Fruit fly (Drosophila melanogaster) whole organism, embryonic: ENCODE results near the gene CG6901.

ENCODE experiments used
- B-H1 ChIP-seq: fragments of 200-800 bp; sonication (Bioruptor generic); IDR thresholded peaks from 3 replicates; pipeline ENCODE4 v1.3.6; 2022; ENCODE audit warnings: missing biosample characterization, missing genetic modification characterization
- CG12071 ChIP-seq: fragments of 200-800 bp; sonication (Bioruptor generic); optimal IDR thresholded peaks from 3 replicates; lab custom pipeline; 2018; ENCODE audit warnings: missing biosample characterization, mild to moderate bottlenecking, missing genetic modification characterization
- CG12104 ChIP-seq: fragments of 200-800 bp; sonication (Bioruptor generic); optimal IDR thresholded peaks from 3 replicates; lab custom pipeline; 2016; ENCODE audit warnings: missing biosample characterization, missing genetic modification characterization
- CG2129 ChIP-seq: fragments of 200-800 bp; sonication (Bioruptor generic); IDR thresholded peaks from 2 replicates; pipeline ENCODE4 v1.3.6; 2022; ENCODE audit warnings: missing biosample characterization, missing genetic modification characterization; ENCODE audit not compliant: partially characterized antibody
- CG2712 ChIP-seq: fragments of 200-800 bp; optimal IDR thresholded peaks from 3 replicates; lab custom pipeline; 2019; ENCODE audit warnings: missing biosample characterization, mild to moderate bottlenecking, missing genetic modification characterization, moderate library complexity
- CG3163 ChIP-seq: fragments of 200-800 bp; sonication (Bioruptor generic); optimal IDR thresholded peaks from 3 replicates; lab custom pipeline; 2016; ENCODE audit warnings: missing biosample characterization, missing genetic modification characterization
- CG32532 ChIP-seq: fragments of 200-800 bp; sonication (Bioruptor generic); IDR thresholded peaks from 2 replicates; pipeline ENCODE4 v1.3.6; 2022; ENCODE audit warnings: missing biosample characterization, missing genetic modification characterization
- CG34376 ChIP-seq: fragments of 200-800 bp; sonication (Bioruptor generic); optimal IDR thresholded peaks from 2 replicates; lab custom pipeline; 2018; ENCODE audit warnings: missing biosample characterization, mild to moderate bottlenecking, missing genetic modification characterization
- CG42726 ChIP-seq: fragments of 200-800 bp; sonication (Bioruptor generic); IDR thresholded peaks from 2 replicates; pipeline ENCODE4 v1.3.6; 2022; ENCODE audit warnings: missing biosample characterization, missing genetic modification characterization; ENCODE audit not compliant: partially characterized antibody
- CG6683 ChIP-seq: fragments of 200-800 bp; sonication (Bioruptor generic); optimal IDR thresholded peaks from 2 replicates; lab custom pipeline; 2017; ENCODE audit warnings: missing biosample characterization, mild to moderate bottlenecking, missing genetic modification characterization, missing genetic modification reagents
- CG7372 ChIP-seq: fragments of 200-800 bp; sonication (Bioruptor generic); IDR thresholded peaks from 2 replicates; pipeline ENCODE4 v1.3.6; 2022; ENCODE audit warnings: missing biosample characterization, missing genetic modification characterization
- CTCF ChIP-seq: fragments of 200-800 bp; sonication (Bioruptor generic); optimal IDR thresholded peaks from 2 replicates; lab custom pipeline; 2017; ENCODE audit warnings: missing biosample characterization, mild to moderate bottlenecking, missing genetic modification characterization, moderate library complexity
- CoRest ChIP-seq: fragments of 200-800 bp; sonication (Bioruptor generic); optimal IDR thresholded peaks from 3 replicates; lab custom pipeline; 2018; ENCODE audit warnings: missing biosample characterization, mild to moderate bottlenecking, missing genetic modification characterization, moderate library complexity
- Dfd ChIP-seq, 2 experiments: fragments of >200 bp; optimal IDR thresholded peaks; 2 replicates each; lab custom pipeline; 2017; ENCODE audit warnings: missing biosample characterization in 2 of 2, missing genetic modification characterization in 2 of 2
- E2f2 ChIP-seq: fragments of 200-800 bp; sonication (Bioruptor generic); IDR thresholded peaks from 2 replicates; pipeline ENCODE4 v1.3.6; 2022; ENCODE audit warnings: missing biosample characterization, missing genetic modification characterization
- Fer3 ChIP-seq: fragments of 200-800 bp; sonication (Bioruptor generic); optimal IDR thresholded peaks from 2 replicates; lab custom pipeline; 2018; ENCODE audit warnings: missing biosample characterization, mild to moderate bottlenecking, missing genetic modification characterization, moderate library complexity
- Gsc ChIP-seq: fragments of 200-800 bp; sonication (Bioruptor generic); IDR thresholded peaks from 2 replicates; pipeline ENCODE4 v1.3.6; 2022; ENCODE audit warnings: missing biosample characterization, missing genetic modification characterization
- HLH3B ChIP-seq: fragments of 200-800 bp; sonication (Bioruptor generic); IDR thresholded peaks from 2 replicates; pipeline ENCODE4 v1.3.6; 2022; ENCODE audit warnings: missing biosample characterization, missing genetic modification characterization
- Lim3 ChIP-seq: fragments of 200-800 bp; sonication (Bioruptor generic); IDR thresholded peaks from 2 replicates; pipeline ENCODE4 v1.3.6; 2022; ENCODE audit warnings: missing biosample characterization, missing genetic modification characterization
- Mad ChIP-seq: fragments of 200-800 bp; sonication (Bioruptor generic); optimal IDR thresholded peaks from 2 replicates; lab custom pipeline; 2016; ENCODE audit warnings: missing biosample characterization, missing genetic modification characterization
- Max ChIP-seq: fragments of 200-800 bp; sonication (Bioruptor generic); optimal IDR thresholded peaks from 2 replicates; lab custom pipeline; 2016; ENCODE audit warnings: missing biosample characterization, mild to moderate bottlenecking, missing genetic modification characterization
- Spps ChIP-seq: fragments of 200-800 bp; sonication (Bioruptor generic); optimal IDR thresholded peaks from 2 replicates; lab custom pipeline; 2018; ENCODE audit warnings: missing biosample characterization, mild to moderate bottlenecking, missing genetic modification characterization
- ab ChIP-seq: fragments of 200-800 bp; sonication (Bioruptor generic); optimal IDR thresholded peaks from 2 replicates; lab custom pipeline; 2016; ENCODE audit warnings: missing biosample characterization, missing genetic modification characterization
- ac ChIP-seq: fragments of 200-800 bp; sonication (Bioruptor generic); optimal IDR thresholded peaks from 3 replicates; lab custom pipeline; 2017; ENCODE audit warnings: missing biosample characterization, mild to moderate bottlenecking, missing genetic modification characterization
- ato ChIP-seq: fragments of 200-800 bp; sonication (Bioruptor generic); IDR thresholded peaks from 2 replicates; pipeline ENCODE4 v1.3.6; 2022; ENCODE audit warnings: missing biosample characterization, missing genetic modification characterization; ENCODE audit not compliant: partially characterized antibody
- bigmax ChIP-seq: fragments of 200-800 bp; sonication (Bioruptor generic); optimal IDR thresholded peaks from 2 replicates; lab custom pipeline; 2018; ENCODE audit warnings: missing biosample characterization, mild to moderate bottlenecking, missing genetic modification characterization
- crp ChIP-seq, 2 experiments: fragments of 200-800 bp; sonication (Bioruptor generic); optimal IDR thresholded peaks; 2 replicates in 1 of 2; 3 replicates in 1 of 2; lab custom pipeline; 2017; ENCODE audit warnings: missing biosample characterization in 2 of 2, missing genetic modification characterization in 2 of 2, mild to moderate bottlenecking in 1 of 2, moderate library complexity in 1 of 2
- da ChIP-seq: fragments of 200-800 bp; sonication (Bioruptor generic); optimal IDR thresholded peaks from 2 replicates; lab custom pipeline; 2016; ENCODE audit warnings: missing biosample characterization, missing genetic modification characterization
- dmrt11E ChIP-seq: fragments of 200-800 bp; sonication (Bioruptor generic); optimal IDR thresholded peaks from 3 replicates; lab custom pipeline; 2018; ENCODE audit warnings: missing biosample characterization, mild to moderate bottlenecking, missing genetic modification characterization, moderate library complexity
- en ChIP-seq: fragments of 200-800 bp; sonication (Bioruptor generic); optimal IDR thresholded peaks from 2 replicates; lab custom pipeline; 2016; ENCODE audit warnings: missing biosample characterization, missing genetic modification characterization
- eve ChIP-seq, 2 experiments: fragments of >200 bp; optimal IDR thresholded peaks; 2 replicates each; lab custom pipeline; 2017; ENCODE audit warnings: missing biosample characterization in 2 of 2, missing genetic modification characterization in 2 of 2
- exex ChIP-seq: fragments of 200-800 bp; sonication (Bioruptor generic); optimal IDR thresholded peaks from 4 replicates; lab custom pipeline; 2018; ENCODE audit warnings: missing biosample characterization, mild to moderate bottlenecking, missing genetic modification characterization, moderate library complexity
- fd3F ChIP-seq: fragments of 200-800 bp; sonication (Bioruptor generic); optimal IDR thresholded peaks from 2 replicates; lab custom pipeline; 2018; ENCODE audit warnings: missing biosample characterization, mild to moderate bottlenecking, missing genetic modification characterization, moderate library complexity
- gce ChIP-seq: fragments of 200-800 bp; sonication (Bioruptor generic); IDR thresholded peaks from 3 replicates; pipeline ENCODE4 v1.3.6; 2022; ENCODE audit warnings: missing biosample characterization, missing genetic modification characterization
- gfzf ChIP-seq: fragments of 200-800 bp; sonication (Bioruptor generic); optimal IDR thresholded peaks from 2 replicates; lab custom pipeline; 2016; ENCODE audit warnings: missing biosample characterization, mild to moderate bottlenecking, missing genetic modification characterization, moderate library complexity
- grn ChIP-seq: fragments of 200-800 bp; sonication (Bioruptor generic); optimal IDR thresholded peaks from 3 replicates; lab custom pipeline; 2017; ENCODE audit warnings: missing biosample characterization, missing genetic modification characterization
- insv ChIP-seq, 2 experiments: fragments of 200-800 bp; sonication (Bioruptor generic); optimal IDR thresholded peaks; 3 replicates each; lab custom pipeline; 2016 to 2018; ENCODE audit warnings: missing biosample characterization in 2 of 2, missing genetic modification characterization in 2 of 2
- kay ChIP-seq: fragments of 200-800 bp; sonication (Bioruptor generic); optimal IDR thresholded peaks from 2 replicates; lab custom pipeline; 2016; ENCODE audit warnings: missing biosample characterization, missing genetic modification characterization
- kni ChIP-seq: fragments of 200-800 bp; sonication (Bioruptor generic); optimal IDR thresholded peaks from 3 replicates; lab custom pipeline; 2017; ENCODE audit warnings: mild to moderate bottlenecking, missing biosample characterization, missing genetic modification reagents, missing genetic modification characterization
- lilli ChIP-seq: fragments of 200-800 bp; sonication (Bioruptor generic); optimal IDR thresholded peaks from 3 replicates; lab custom pipeline; 2016; ENCODE audit warnings: missing biosample characterization, missing genetic modification characterization
- mam ChIP-seq: fragments of 200-800 bp; sonication (Bioruptor generic); optimal IDR thresholded peaks from 3 replicates; lab custom pipeline; 2016; ENCODE audit warnings: missing biosample characterization, missing genetic modification characterization
- nmo ChIP-seq: fragments of 200-800 bp; sonication (Bioruptor generic); optimal IDR thresholded peaks from 2 replicates; lab custom pipeline; 2018; ENCODE audit warnings: missing biosample characterization, mild to moderate bottlenecking, missing genetic modification characterization, moderate library complexity
- rib ChIP-seq: fragments of 200-800 bp; sonication (Bioruptor generic); IDR thresholded peaks from 2 replicates; pipeline ENCODE4 v1.3.6; 2022; ENCODE audit warnings: missing biosample characterization, missing genetic modification characterization
- sens-2 ChIP-seq: fragments of 200-800 bp; sonication (Bioruptor generic); IDR thresholded peaks from 2 replicates; pipeline ENCODE4 v1.3.6; 2022; ENCODE audit warnings: missing biosample characterization, missing genetic modification characterization
- shn ChIP-seq: fragments of 200-800 bp; sonication (Bioruptor generic); optimal IDR thresholded peaks from 3 replicates; lab custom pipeline; 2016; ENCODE audit warnings: missing biosample characterization, missing genetic modification characterization
- sisA ChIP-seq: fragments of 200-800 bp; sonication (Bioruptor generic); IDR thresholded peaks from 2 replicates; pipeline ENCODE4 v1.3.6; 2022; ENCODE audit warnings: missing biosample characterization, missing genetic modification characterization
- sna ChIP-seq: fragments of 200-800 bp; sonication (Bioruptor generic); IDR thresholded peaks from 2 replicates; pipeline ENCODE4 v1.3.6; 2022; ENCODE audit warnings: missing biosample characterization, missing genetic modification characterization; ENCODE audit not compliant: partially characterized antibody
- tgo ChIP-seq: fragments of 200-800 bp; sonication (Bioruptor generic); IDR thresholded peaks from 3 replicates; pipeline ENCODE4 v1.3.6; 2022; ENCODE audit warnings: missing biosample characterization, missing genetic modification characterization
- tll ChIP-seq, 2 experiments: fragments of 200-800 bp in 1 of 2; fragments of >200 bp in 1 of 2; sonication (Bioruptor generic) in 1 of 2; optimal IDR thresholded peaks; 2 replicates each; lab custom pipeline; 2017 to 2019; ENCODE audit warnings: missing biosample characterization in 2 of 2, missing genetic modification characterization in 2 of 2, mild to moderate bottlenecking in 1 of 2, moderate library complexity in 1 of 2
- twi ChIP-seq: fragments of 200-800 bp; optimal IDR thresholded peaks from 2 replicates; lab custom pipeline; 2019; ENCODE audit warnings: missing biosample characterization, mild to moderate bottlenecking, missing genetic modification characterization, moderate library complexity
- vfl ChIP-seq: fragments of 200-800 bp; sonication (Bioruptor generic); optimal IDR thresholded peaks from 2 replicates; lab custom pipeline; 2016; ENCODE audit warnings: missing biosample characterization, missing genetic modification characterization
- zen ChIP-seq: fragments of 200-800 bp; sonication (Bioruptor generic); optimal IDR thresholded peaks from 3 replicates; lab custom pipeline; 2018; ENCODE audit warnings: missing biosample characterization, mild to moderate bottlenecking, missing genetic modification characterization, moderate library complexity

The CG6901 gene

DNA sequence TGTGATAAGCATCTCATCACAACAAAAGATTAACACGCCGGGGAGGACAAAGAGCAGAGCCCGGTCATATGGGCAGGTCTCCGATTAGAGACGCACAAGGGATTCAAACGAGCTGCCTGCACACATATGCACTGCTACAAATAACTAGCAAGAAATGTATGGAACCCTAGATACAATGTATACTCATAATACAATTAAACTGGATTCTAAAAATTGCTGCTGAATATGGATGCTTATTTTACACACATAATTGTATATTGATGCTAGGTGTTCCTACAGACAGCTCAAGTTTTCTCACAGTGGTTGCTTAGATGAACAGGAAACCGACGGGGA is 13.8 kb downstream of the CG6901 start (continued):
- TF ChIP-seq CG2129 (GFP tag; lab: Robert Waterston, UW): no peak
- no peak for TF ChIP-seq CG6683 (GFP tag; lab: Kevin White, UChicago)
- no peak for TF ChIP-seq crp (GFP tag; optimal IDR thresholded peaks at IDR 0.05; lab: Kevin White, UChicago)
- TF ChIP-seq CG2712 (tag; lab: Kevin White, UChicago): peak; percentile 85
- TF ChIP-seq Fer3 (tag; lab: Kevin White, UChicago): peak; percentile 20
- peak; percentile 48; the same call in 1 of the 2 replicates for TF ChIP-seq sisA (GFP tag; lab: Robert Waterston, UW)
- TF ChIP-seq zen (tag; lab: Kevin White, UChicago): peak; percentile 95
- TF ChIP-seq ab (GFP tag; lab: Kevin White, UChicago): no peak
- peak; percentile 43 for TF ChIP-seq Max
- TF ChIP-seq da: no peak
- TF ChIP-seq vfl (GFP tag; lab: Kevin White, UChicago): no peak
- peak; percentile 75 for TF ChIP-seq kni (GFP tag; lab: Kevin White, UChicago)
- TF ChIP-seq kay (GFP tag; lab: Kevin White, UChicago): no peak
- TF ChIP-seq CG12104 (GFP tag; lab: Kevin White, UChicago): peak; percentile 40
- no peak for TF ChIP-seq CG3163 (GFP tag; lab: Kevin White, UChicago)
- no peak for TF ChIP-seq CG42726 (GFP tag; lab: Robert Waterston, UW)
- TF ChIP-seq Mad (GFP tag; lab: Kevin White, UChicago): no peak
- no peak for TF ChIP-seq Dfd (GFP tag; optimal IDR thresholded peaks at IDR 0.05; lab: Kevin White, UChicago)
- TF ChIP-seq nmo: peak; percentile 61
- no peak for TF ChIP-seq rib (GFP tag; lab: Robert Waterston, UW)
- TF ChIP-seq exex (tag; lab: Kevin White, UChicago): no peak
- peak in 1 of 2 experiments; percentile 66 for TF ChIP-seq eve (GFP tag; optimal IDR thresholded peaks at IDR 0.05; lab: Kevin White, UChicago)
- peak; percentile 78 for TF ChIP-seq Spps (tag; lab: Kevin White, UChicago)
- TF ChIP-seq tgo (GFP tag; lab: Robert Waterston, UW): peak; percentile 16; the same call in 1 of the 3 replicates
- no peak for TF ChIP-seq fd3F (GFP tag; lab: Kevin White, UChicago)
- TF ChIP-seq ac (GFP tag; lab: Kevin White, UChicago): peak; percentile 91
- TF ChIP-seq gce (GFP tag; lab: Robert Waterston, UW): no peak
- no peak for TF ChIP-seq Gsc (GFP tag; lab: Robert Waterston, UW)
- no peak for TF ChIP-seq CG12071
- no peak for TF ChIP-seq CG32532 (GFP tag; lab: Robert Waterston, UW)
- peak in 1 of 2 experiments; percentile 14 for TF ChIP-seq insv (GFP tag; optimal IDR thresholded peaks at IDR 0.05; lab: Kevin White, UChicago)
- no peak for TF ChIP-seq CG7372
- TF ChIP-seq gfzf (GFP tag; lab: Kevin White, UChicago): no peak
- TF ChIP-seq Lim3: no peak
- 0 out of 2 replicates have a peak, but pooled peaks have one; percentile 17 for TF ChIP-seq E2f2 (GFP tag; lab: Robert Waterston, UW)
- TF ChIP-seq sens-2: no peak
- peak; percentile 15 for TF ChIP-seq mam (GFP tag; lab: Kevin White, UChicago)
- peak; percentile 56 for TF ChIP-seq lilli (GFP tag; lab: Kevin White, UChicago)
- TF ChIP-seq CG34376 (GFP tag; lab: Kevin White, UChicago): no peak
- TF ChIP-seq sna (GFP tag; lab: Robert Waterston, UW): no peak
- no peak for TF ChIP-seq shn
- TF ChIP-seq tll (GFP tag; optimal IDR thresholded peaks at IDR 0.05; lab: Kevin White, UChicago): peak in 1 of 2 experiments; percentile 66
- peak; percentile 93 for TF ChIP-seq dmrt11E (tag; lab: Kevin White, UChicago)
- no peak for TF ChIP-seq ato (GFP tag; lab: Robert Waterston, UW)
- TF ChIP-seq HLH3B (GFP tag; lab: Robert Waterston, UW): peak; percentile 36; the same call in 1 of the 2 replicates
- TF ChIP-seq CTCF (GFP tag; lab: Kevin White, UChicago): no peak
- TF ChIP-seq twi: peak; percentile 23
- TF ChIP-seq en (GFP tag; lab: Kevin White, UChicago): no peak
- peak; percentile 7 for TF ChIP-seq CoRest (tag; lab: Kevin White, UChicago)
- TF ChIP-seq grn (GFP tag; lab: Kevin White, UChicago): no peak
- no peak for TF ChIP-seq bigmax (GFP tag; lab: Kevin White, UChicago)
- no peak for TF ChIP-seq B-H1 (GFP tag; lab: Robert Waterston, UW)
